Fruit fly (Drosophila melanogaster): ENCODE measurements around the gene Hcs.

- TF ChIP-seq Dif (GFP tag; optimal IDR thresholded peaks at IDR 0.05; ENCODE audit: partially characterized antibody) (no peak), lola (GFP tag; optimal IDR thresholded peaks at IDR 0.05) (no peak), pan (optimal IDR thresholded peaks at IDR 0.05) (no peak), Hr78 (GFP tag; optimal IDR thresholded peaks at IDR 0.05) (no peak), tai (GFP tag; optimal IDR thresholded peaks at IDR 0.05) (no peak), Sp1 (GFP tag; optimal IDR thresholded peaks at IDR 0.05) (no peak), OdsH (GFP tag; optimal IDR thresholded peaks at IDR 0.05) (no peak), usp (GFP tag; optimal IDR thresholded peaks at IDR 0.05) (no peak), dl (GFP tag; optimal IDR thresholded peaks at IDR 0.05; ENCODE audit: insufficient read depth in 1 of 2, partially characterized antibody in 2 of 2) (no peak), Hnf4 (GFP tag; optimal IDR thresholded peaks at IDR 0.05) (no peak), h (GFP tag; optimal IDR thresholded peaks at IDR 0.05) (peak; percentile 35), psq (GFP tag; optimal IDR thresholded peaks at IDR 0.05) (no peak)
Measured at dm6 chr3R:5497600-5497999, 22.9 kb downstream of the Hcs start.
